Worm (Caenorhabditis elegans) whole organism, L4 larva: Measurements from ENCODE around the gene nex-3.

Experiments used
- F26F4.8 ChIP-seq: fragments of 200-800 bp; sonication (Bioruptor generic); conservative IDR thresholded peaks from 2 replicates; pipeline ENCODE4 v1.3.6; 2022; ENCODE audit warnings: missing genetic modification characterization, missing compliant biosample characterization
- F44E2.7 ChIP-seq: fragments of 200-800 bp; sonication (Bioruptor generic); IDR thresholded peaks from 2 replicates; pipeline ENCODE4 v2.1.2; 2022; ENCODE audit warnings: missing genetic modification characterization, missing compliant biosample characterization
- F49E8.2 ChIP-seq: sonication (generic microtip); optimal IDR thresholded peaks from 2 replicates; lab custom pipeline; 2016; ENCODE audit warnings: missing compliant biosample characterization, mild to moderate bottlenecking, missing genetic modification characterization, borderline replicate concordance
- R02D3.7 ChIP-seq: fragments of 150-350 bp; sonication (generic microtip); optimal IDR thresholded peaks from 3 replicates; lab custom pipeline; 2014; ENCODE audit warnings: missing biosample characterization, missing genetic modification characterization
- Y48G9A.11 ChIP-seq: fragments of 200-800 bp; sonication (Bioruptor generic); IDR thresholded peaks from 2 replicates; pipeline ENCODE4 v1.3.6; 2022; ENCODE audit warnings: missing genetic modification reagents, missing genetic modification characterization, missing compliant biosample characterization
- Y75B8A.6 ChIP-seq: fragments of 200-800 bp; sonication (Bioruptor generic); IDR thresholded peaks from 2 replicates; pipeline ENCODE4 v1.3.6; 2022; ENCODE audit warnings: missing genetic modification reagents, missing genetic modification characterization, missing compliant biosample characterization
- aha-1 ChIP-seq: fragments of 150-350 bp; peaks from one replicate; lab custom pipeline; 2014; ENCODE audit warnings: missing biosample characterization, missing genetic modification characterization
- daf-16 ChIP-seq, 3 experiments: sonication (generic microtip); optimal IDR thresholded peaks; 2 replicates each; lab custom pipeline; 2016 to 2017; ENCODE audit warnings: missing genetic modification characterization in 3 of 3, missing genetic modification reagents in 3 of 3, mild to moderate bottlenecking in 2 of 3, missing compliant biosample characterization in 2 of 3, missing biosample characterization in 1 of 3, moderate library complexity in 1 of 3
- daf-19 ChIP-seq: fragments of 200-800 bp; sonication (Bioruptor generic); conservative IDR thresholded peaks from 2 replicates; pipeline ENCODE4 v1.3.6; 2022; ENCODE audit warnings: missing genetic modification characterization, missing compliant biosample characterization
- dmd-8 ChIP-seq: fragments of 200-800 bp; sonication (Bioruptor generic); IDR thresholded peaks from 2 replicates; pipeline ENCODE4 v1.3.6; 2022; ENCODE audit warnings: missing genetic modification characterization, missing compliant biosample characterization
- dmd-9 ChIP-seq: fragments of 200-800 bp; sonication (Bioruptor generic); IDR thresholded peaks from 2 replicates; pipeline ENCODE4 v1.3.6; 2022; ENCODE audit warnings: missing genetic modification reagents, missing genetic modification characterization, missing compliant biosample characterization
- dpl-1 ChIP-seq: fragments of 150-350 bp; optimal IDR thresholded peaks from 2 replicates; lab custom pipeline; 2014; ENCODE audit warnings: missing biosample characterization, missing genetic modification reagents, missing genetic modification characterization
- fkh-10 ChIP-seq: fragments of 150-350 bp; optimal IDR thresholded peaks from 2 replicates; lab custom pipeline; 2014; ENCODE audit warnings: missing biosample characterization, missing genetic modification reagents, missing genetic modification characterization
- fos-1 ChIP-seq: fragments of 150-350 bp; optimal IDR thresholded peaks from 2 replicates; lab custom pipeline; 2014; ENCODE audit warnings: missing biosample characterization, missing genetic modification characterization
- hif-1 ChIP-seq, 2 experiments: sonication (generic microtip); optimal IDR thresholded peaks; 2 replicates each; lab custom pipeline; 2016 to 2017; ENCODE audit warnings: missing compliant biosample characterization in 2 of 2, missing genetic modification characterization in 2 of 2, missing genetic modification reagents in 2 of 2, missing genotype in 2 of 2, mild to moderate bottlenecking in 1 of 2
- hlh-30 ChIP-seq: sonication (generic microtip); optimal IDR thresholded peaks from 2 replicates; lab custom pipeline; 2017; ENCODE audit warnings: antibody characterized with exemption, mild to moderate bottlenecking, missing genetic modification characterization, missing compliant biosample characterization; ENCODE audit not compliant: insufficient read depth
- lin-13 ChIP-seq: fragments of 150-350 bp; optimal IDR thresholded peaks from 2 replicates; lab custom pipeline; 2014; ENCODE audit warnings: missing biosample characterization, missing genetic modification reagents, missing genetic modification characterization
- lin-15B ChIP-seq: fragments of 150-350 bp; sonication (generic microtip); optimal IDR thresholded peaks from 3 replicates; lab custom pipeline; 2014; ENCODE audit warnings: missing biosample characterization, missing genetic modification characterization
- lir-3 ChIP-seq: sonication (generic microtip); optimal IDR thresholded peaks from 2 replicates; lab custom pipeline; 2016; ENCODE audit warnings: mild to moderate bottlenecking, missing genetic modification characterization, missing compliant biosample characterization
- madf-9 ChIP-seq: fragments of 200-800 bp; sonication (Bioruptor generic); conservative IDR thresholded peaks from 2 replicates; pipeline ENCODE4 v1.3.6; 2022; ENCODE audit warnings: missing genetic modification reagents, missing genetic modification characterization, missing compliant biosample characterization
- mdt-29 ChIP-seq: fragments of 200-800 bp; sonication (Bioruptor generic); IDR thresholded peaks from 2 replicates; pipeline ENCODE4 v1.3.6; 2022; ENCODE audit warnings: missing genetic modification reagents, missing genetic modification characterization, missing compliant biosample characterization
- mes-2 ChIP-seq: sonication (generic microtip); optimal IDR thresholded peaks from 2 replicates; lab custom pipeline; 2016; ENCODE audit warnings: missing genotype, mild to moderate bottlenecking, missing genetic modification characterization, missing compliant biosample characterization; ENCODE audit not compliant: poor library complexity, severe bottlenecking
- nhr-237 ChIP-seq: sonication (generic microtip); optimal IDR thresholded peaks from 2 replicates; lab custom pipeline; 2017; ENCODE audit warnings: missing biosample characterization, missing genetic modification characterization
- nhr-42 ChIP-seq: fragments of 200-800 bp; sonication (Bioruptor generic); IDR thresholded peaks from 2 replicates; pipeline ENCODE4 v1.3.6; 2022; ENCODE audit warnings: missing genetic modification characterization, missing compliant biosample characterization
- nhr-6 ChIP-seq: fragments of 150-350 bp; optimal IDR thresholded peaks from 2 replicates; lab custom pipeline; 2014; ENCODE audit warnings: missing biosample characterization, missing genetic modification characterization
- nhr-76 ChIP-seq: fragments of 150-350 bp; optimal IDR thresholded peaks from 2 replicates; lab custom pipeline; 2014; ENCODE audit warnings: missing biosample characterization, missing genetic modification characterization
- sdz-12 ChIP-seq: fragments of 200-800 bp; sonication (Bioruptor generic); optimal IDR thresholded peaks from 2 replicates; lab custom pipeline; 2018; ENCODE audit warnings: mild to moderate bottlenecking, missing genetic modification characterization, missing compliant biosample characterization
- set-16 ChIP-seq: fragments of 200-800 bp; sonication (Bioruptor generic); IDR thresholded peaks from 2 replicates; pipeline ENCODE4 v1.3.6; 2022; ENCODE audit warnings: missing genetic modification reagents, missing genetic modification characterization, missing compliant biosample characterization
- spr-1 ChIP-seq: sonication (generic microtip); optimal IDR thresholded peaks from 2 replicates; lab custom pipeline; 2016; ENCODE audit warnings: mild to moderate bottlenecking, missing genetic modification characterization, missing compliant biosample characterization
- unc-130 ChIP-seq: sonication (generic microtip); optimal IDR thresholded peaks from 2 replicates; lab custom pipeline; 2016; ENCODE audit warnings: missing genetic modification reagents, missing genetic modification characterization, missing compliant biosample characterization
- unc-62 ChIP-seq, 3 experiments: fragments of 150-350 bp in 1 of 3; sonication (generic microtip); optimal IDR thresholded peaks in 2 of 3; peaks in 1 of 3; 1 replicate in 1 of 3; 2 replicates in 2 of 3; lab custom pipeline; 2014 to 2017; ENCODE audit warnings: missing biosample characterization in 3 of 3, missing genetic modification characterization in 3 of 3, missing genetic modification reagents in 3 of 3, missing genotype in 1 of 3
- zfp-2 ChIP-seq: sonication (generic microtip); optimal IDR thresholded peaks from 2 replicates; lab custom pipeline; 2016; ENCODE audit warnings: mild to moderate bottlenecking, missing genetic modification characterization, missing compliant biosample characterization
- zfp-3 ChIP-seq: fragments of 200-800 bp; sonication (Bioruptor generic); conservative IDR thresholded peaks from 2 replicates; pipeline ENCODE4 v1.3.6; 2022; ENCODE audit warnings: missing genetic modification reagents, missing genetic modification characterization, missing compliant biosample characterization
- zip-2 ChIP-seq: fragments of 150-350 bp; optimal IDR thresholded peaks from 2 replicates; lab custom pipeline; 2014; ENCODE audit warnings: missing biosample characterization, missing genetic modification characterization

Gene nex-3

ce11 chrIII:4428797-4429196 is 13.1 kb upstream of the nex-3 start (continued):
- TF ChIP-seq mdt-29 (GFP tag; lab: Robert Waterston, UW) (no peak), F26F4.8 (GFP tag; lab: Robert Waterston, UW) (peak; percentile 60; the same call in 1 of the 2 replicates), daf-19 (peak; percentile 86)

ce11 chrIII:4429402-4429801 is 12.5 kb upstream of the nex-3 start, which contains the start of gene C28A5.6:
Gene C28A5.6, minus strand, starts transcription at chrIII:4429502.
- TF ChIP-seq lin-13 (GFP tag; lab: Kevin White, UChicago), result no peak
- TF ChIP-seq nhr-6, result no peak
- TF ChIP-seq set-16, result no peak
- no peak for TF ChIP-seq dpl-1 (GFP tag; lab: Kevin White, UChicago)
- TF ChIP-seq hif-1 (tag; optimal IDR thresholded peaks at IDR 0.05; lab: Kevin White, UChicago), result no peak
- no peak for TF ChIP-seq hlh-30 (tag; lab: Kevin White, UChicago)
- no peak for TF ChIP-seq spr-1 (tag; lab: Kevin White, UChicago)
- no peak for TF ChIP-seq zfp-3 (GFP tag; lab: Robert Waterston, UW)
- no peak for TF ChIP-seq R02D3.7 (tag; lab: Kevin White, UChicago)
- no peak for TF ChIP-seq sdz-12 (GFP tag; lab: Kevin White, UChicago)
- no peak for TF ChIP-seq nhr-76 (tag; lab: Kevin White, UChicago)
- no peak for TF ChIP-seq madf-9
- TF ChIP-seq fos-1 (tag; lab: Kevin White, UChicago), result no peak

- TF ChIP-seq F49E8.2 (tag; lab: Kevin White, UChicago) (peak; percentile 30), zfp-2 (no peak), daf-19 (0 out of 2 replicates have a peak, but pooled peaks have one; percentile 10), nhr-76 (tag; lab: Kevin White, UChicago) (no peak), zip-2 (tag; lab: Kevin White, UChicago) (no peak), daf-16 (GFP tag; optimal IDR thresholded peaks at IDR 0.05; lab: Kevin White, UChicago) (no peak), daf-16 (tag; optimal IDR thresholded peaks at IDR 0.05; lab: Kevin White, UChicago) (no peak), nhr-42 (GFP tag; lab: Robert Waterston, UW) (no peak), lir-3 (no peak), unc-62 (GFP tag; optimal IDR thresholded peaks at IDR 0.05 in 1 of 2; lab: Kevin White, UChicago) (no peak), unc-62 (tag; optimal IDR thresholded peaks at IDR 0.05; lab: Kevin White, UChicago) (no peak), F44E2.7 (GFP tag; lab: Robert Waterston, UW) (no peak), mes-2 (tag; lab: Kevin White, UChicago) (peak; percentile 23), nhr-6 (no peak), lin-15B (no peak), dmd-9 (GFP tag; lab: Robert Waterston, UW) (0 out of 2 replicates have a peak, but pooled peaks have one; percentile 6), Y48G9A.11 (GFP tag; lab: Robert Waterston, UW) (peak; percentile 46; the same call in 1 of the 2 replicates), aha-1 (tag; lab: Kevin White, UChicago) (peak; percentile 70), Y75B8A.6 (GFP tag; lab: Robert Waterston, UW) (no peak), unc-130 (GFP tag; lab: Kevin White, UChicago) (peak; percentile 79), fkh-10 (GFP tag; lab: Kevin White, UChicago) (no peak), nhr-237 (tag; lab: Kevin White, UChicago) (no peak)
- TF ChIP-seq, all 104 proteins: peak for 7
These were observed 7.5 kb upstream of the nex-3 start, which contains the start of gene C28A5.1 for ce11 chrIII:4434294-4434781. Gene C28A5.1, minus strand, starts transcription at chrIII:4434344.

ce11 chrIII:4435262-4435661 is 6.6 kb upstream of the nex-3 start:
- TF ChIP-seq aha-1 (tag; lab: Kevin White, UChicago), result peak; percentile 82
- TF ChIP-seq fos-1 (tag; lab: Kevin White, UChicago), result no peak
- peak; percentile 63; the same call in 1 of the 2 replicates for TF ChIP-seq dmd-9 (GFP tag; lab: Robert Waterston, UW)
- peak; percentile 34; the same call in 1 of the 2 replicates for TF ChIP-seq dmd-8 (GFP tag; lab: Robert Waterston, UW)
